Fruit fly (Drosophila melanogaster): Measurements from ENCODE around the gene CG45060.
A peak's percentile ranks its signal among the peaks of the same experiment; 100 is the strongest.

CG45060 gene

DNA sequence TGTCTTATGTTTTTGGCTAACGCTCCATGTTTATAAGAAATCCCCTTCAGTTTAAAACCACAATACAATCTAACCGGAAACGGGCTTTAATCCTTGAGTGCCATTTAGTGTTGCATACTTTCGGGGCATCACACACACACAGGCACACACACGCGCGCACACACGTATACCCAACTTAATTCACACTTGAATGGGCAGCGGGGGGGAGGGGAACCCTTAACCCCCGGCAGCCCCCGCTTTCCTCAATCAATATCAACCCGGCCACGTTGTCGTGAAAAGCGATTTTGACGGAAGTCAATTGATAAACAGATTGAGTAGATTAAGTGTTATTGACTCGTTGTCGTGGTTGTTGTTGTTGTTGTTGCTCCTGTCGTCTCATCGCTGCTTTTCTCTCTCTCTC lies 20.8 kb downstream of the CG45060 start:
- TF ChIP-seq Hr38 (GFP tag; optimal IDR thresholded peaks at IDR 0.05) (no peak), svp (GFP tag) (peak; percentile 73)

DNA sequence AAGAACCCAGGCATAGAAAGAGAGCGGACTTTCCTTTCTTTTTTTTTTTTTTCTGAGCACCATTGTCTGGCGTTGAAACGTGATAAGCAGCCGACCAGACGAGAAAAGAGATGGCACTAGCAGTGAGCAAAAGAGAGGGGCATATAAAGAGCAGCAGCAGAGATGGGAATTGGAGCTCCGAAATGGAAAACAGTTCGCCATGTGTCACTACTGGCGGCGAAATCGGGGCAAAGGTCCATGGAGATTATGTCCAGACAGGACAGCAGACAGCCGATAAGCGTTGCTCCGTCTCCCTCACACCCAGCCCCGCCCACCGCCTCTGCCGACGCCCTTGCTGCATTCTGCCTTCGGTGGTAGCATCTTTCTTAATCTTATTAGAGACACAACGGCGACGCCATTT lies 35.3 kb downstream of the CG45060 start:
- no peak for TF ChIP-seq CG11294 (GFP tag; IDR thresholded peaks at IDR 0.05)
- peak; percentile 98 for TF ChIP-seq svp (GFP tag)
- TF ChIP-seq ss (GFP tag; optimal IDR thresholded peaks at IDR 0.05): peak in 1 of 2 experiments; percentile 5

DNA sequence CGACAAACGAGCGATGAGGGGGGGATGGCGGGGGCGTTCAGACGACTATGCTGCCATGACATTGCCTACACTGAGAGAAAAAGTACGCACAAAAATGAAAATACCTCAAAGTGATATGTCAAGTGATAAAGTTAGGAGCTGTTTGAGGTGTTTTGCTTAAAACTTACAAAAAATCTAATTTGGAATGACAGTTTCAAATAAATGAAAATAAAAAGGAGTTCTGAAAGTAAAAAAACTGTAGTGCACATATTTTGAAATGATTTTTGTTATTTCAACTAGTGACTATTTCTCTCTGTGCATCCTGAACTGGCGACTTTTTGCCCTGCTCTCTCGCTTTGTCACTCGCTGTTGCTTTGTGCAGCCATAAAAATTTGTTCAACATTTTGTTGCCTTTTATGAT lies 38.5 kb downstream of the CG45060 start:
- peak; percentile 19 for TF ChIP-seq CG31627 (GFP tag; optimal IDR thresholded peaks at IDR 0.05)
- no peak for TF ChIP-seq acj6 (GFP tag; optimal IDR thresholded peaks at IDR 0.05)
- TF ChIP-seq CG10669 (GFP tag; optimal IDR thresholded peaks at IDR 0.05): peak; percentile 7
- no peak for TF ChIP-seq dsx (GFP tag; optimal IDR thresholded peaks at IDR 0.05; ENCODE audit: poor library complexity, severe bottlenecking)
- TF ChIP-seq CG32006 (GFP tag; optimal IDR thresholded peaks at IDR 0.05): peak; percentile 38
- peak; percentile 1 for TF ChIP-seq Met (GFP tag; optimal IDR thresholded peaks at IDR 0.05)
- TF ChIP-seq Gug (GFP tag; IDR thresholded peaks at IDR 0.05): no peak
- TF ChIP-seq CG16779 (tag; optimal IDR thresholded peaks at IDR 0.05): no peak
- peak; percentile 22 for TF ChIP-seq CG4318 (GFP tag; optimal IDR thresholded peaks at IDR 0.05)
- no peak for TF ChIP-seq pdm3 (GFP tag; optimal IDR thresholded peaks at IDR 0.05)
- no peak for TF ChIP-seq CG9139 (GFP tag; optimal IDR thresholded peaks at IDR 0.05)
- TF ChIP-seq cyc (GFP tag; optimal IDR thresholded peaks at IDR 0.05): peak; percentile 17
- no peak for TF ChIP-seq Sox14 (GFP tag; optimal IDR thresholded peaks at IDR 0.05)
- TF ChIP-seq CG11762 (GFP tag; optimal IDR thresholded peaks at IDR 0.05; ENCODE audit: insufficient read depth): no peak
- no peak for TF ChIP-seq Lpt (GFP tag; optimal IDR thresholded peaks at IDR 0.05)
- TF ChIP-seq CG6792 (GFP tag; optimal IDR thresholded peaks at IDR 0.05): no peak
- no peak for TF ChIP-seq CG11294 (GFP tag; IDR thresholded peaks at IDR 0.05)
- no peak for TF ChIP-seq Blimp-1 (GFP tag; optimal IDR thresholded peaks at IDR 0.05)
- no peak for TF ChIP-seq Sox15 (GFP tag; optimal IDR thresholded peaks at IDR 0.05)
- peak; percentile 20 for TF ChIP-seq Hr39 (GFP tag; optimal IDR thresholded peaks at IDR 0.05)
- no peak for TF ChIP-seq CG8632 (GFP tag; optimal IDR thresholded peaks at IDR 0.05)
- TF ChIP-seq CG6163 (GFP tag; IDR thresholded peaks at IDR 0.05): no peak
- TF ChIP-seq Hr38 (GFP tag; optimal IDR thresholded peaks at IDR 0.05): no peak
- TF ChIP-seq eg (GFP tag; IDR thresholded peaks at IDR 0.05): no peak
- no peak for TF ChIP-seq spab (GFP tag; optimal IDR thresholded peaks at IDR 0.05)
- TF ChIP-seq CG8119 (GFP tag; IDR thresholded peaks at IDR 0.05): no peak
- no peak for TF ChIP-seq fd59A (GFP tag; optimal IDR thresholded peaks at IDR 0.05)
- no peak for TF ChIP-seq CG1621 (tag; optimal IDR thresholded peaks at IDR 0.05)
- peak; percentile 14 for TF ChIP-seq CG6808 (GFP tag; optimal IDR thresholded peaks at IDR 0.05)
- TF ChIP-seq vri (GFP tag; optimal IDR thresholded peaks at IDR 0.05): no peak
- no peak for TF ChIP-seq esn (GFP tag; optimal IDR thresholded peaks at IDR 0.05)
- TF ChIP-seq CG7368 (GFP tag; optimal IDR thresholded peaks at IDR 0.05): no peak
- peak; percentile 34 for TF ChIP-seq Ets96B (tag; optimal IDR thresholded peaks at IDR 0.05)
- TF ChIP-seq CG34406 (GFP tag; optimal IDR thresholded peaks at IDR 0.05): no peak
- TF ChIP-seq Sox102F (GFP tag; optimal IDR thresholded peaks at IDR 0.05): peak; percentile 2
- peak; percentile 14 for TF ChIP-seq CG10631 (GFP tag; optimal IDR thresholded peaks at IDR 0.05)
- peak; percentile 36 for TF ChIP-seq Eip78C (GFP tag)
- peak; percentile 22 for TF ChIP-seq achi (GFP tag; optimal IDR thresholded peaks at IDR 0.05)
- TF ChIP-seq CG3919 (GFP tag; optimal IDR thresholded peaks at IDR 0.05): peak; percentile 18
- TF ChIP-seq Ets21C (GFP tag; optimal IDR thresholded peaks at IDR 0.05): no peak
- TF ChIP-seq svp (GFP tag): peak; percentile 82
- peak; percentile 19; the same call in 1 of the 2 replicates for TF ChIP-seq CG15336 (GFP tag; IDR thresholded peaks at IDR 0.05)
- TF ChIP-seq Smox (GFP tag; optimal IDR thresholded peaks at IDR 0.05): peak; percentile 2
- TF ChIP-seq salr (GFP tag; optimal IDR thresholded peaks at IDR 0.05): no peak
- TF ChIP-seq Hr4 (GFP tag; optimal IDR thresholded peaks at IDR 0.05): peak; percentile 7
- TF ChIP-seq Eip75B (GFP tag; optimal IDR thresholded peaks at IDR 0.05): no peak
- no peak for TF ChIP-seq net (GFP tag; optimal IDR thresholded peaks at IDR 0.05)

All from whole organism, prepupa.